Fruit fly (Drosophila melanogaster): Measurements from ENCODE around the gene bru3.

The bru3 gene

DNA sequence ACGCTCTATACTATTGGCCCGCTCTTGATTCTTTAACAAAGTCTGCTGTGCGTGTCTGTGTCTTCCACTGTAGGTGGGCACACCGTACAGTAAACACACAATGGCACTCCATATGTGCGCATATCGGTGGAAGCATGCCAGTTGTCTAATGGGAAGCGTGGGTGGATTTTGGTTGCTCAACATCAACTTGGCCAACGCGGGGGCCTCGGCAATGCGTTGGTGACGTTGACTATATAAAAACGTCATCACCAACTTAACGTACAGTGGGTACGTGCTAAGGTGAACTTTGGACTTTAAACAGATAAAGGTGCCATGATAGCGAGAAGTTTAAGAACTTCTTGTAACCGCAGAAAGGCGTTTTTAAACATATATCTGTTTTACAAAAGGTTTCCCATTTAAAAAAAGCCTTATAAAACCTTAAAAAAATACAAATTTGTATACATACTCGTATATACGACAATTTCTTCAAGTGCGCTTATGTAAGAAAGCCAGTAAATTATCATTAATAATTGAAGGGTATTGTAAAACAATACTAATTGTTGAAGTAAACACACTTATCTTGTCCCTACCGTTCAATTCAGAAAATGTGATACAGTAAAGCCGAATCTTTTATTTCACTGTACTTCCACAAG is 323.5 kb downstream of the bru3 start (continued):
- TF ChIP-seq CG8765 (GFP tag; IDR thresholded peaks at IDR 0.05): no peak
- no peak for TF ChIP-seq onecut (GFP tag; IDR thresholded peaks at IDR 0.05)
- no peak for TF ChIP-seq CG8388 (GFP tag; optimal IDR thresholded peaks at IDR 0.05)
- no peak for TF ChIP-seq wor (GFP tag; IDR thresholded peaks at IDR 0.05)
- no peak for TF ChIP-seq cas (GFP tag; IDR thresholded peaks at IDR 0.05)
- TF ChIP-seq CG17186 (GFP tag; optimal IDR thresholded peaks at IDR 0.05): no peak
- TF ChIP-seq Sox100B (GFP tag; optimal IDR thresholded peaks at IDR 0.05): peak; percentile 63
- TF ChIP-seq slp2 (GFP tag; optimal IDR thresholded peaks at IDR 0.05): no peak
- 0 out of 2 replicates have a peak, but pooled peaks have one; percentile 43 for TF ChIP-seq gsb (GFP tag; IDR thresholded peaks at IDR 0.05)
- TF ChIP-seq Opbp (GFP tag; IDR thresholded peaks at IDR 0.05; ENCODE audit: partially characterized antibody): no peak
- no peak for TF ChIP-seq CG4360 (GFP tag; IDR thresholded peaks at IDR 0.05)
- no peak for TF ChIP-seq Dp (GFP tag; optimal IDR thresholded peaks at IDR 0.05)
- TF ChIP-seq usp (GFP tag; optimal IDR thresholded peaks at IDR 0.05): no peak
- no peak for TF ChIP-seq salm (tag; optimal IDR thresholded peaks at IDR 0.05)
- peak; percentile 19; the same call in 1 of the 4 replicates for TF ChIP-seq Gug (GFP tag; IDR thresholded peaks at IDR 0.05)
- peak; percentile 51 for TF ChIP-seq scrt (GFP tag; optimal IDR thresholded peaks at IDR 0.05)
- peak; percentile 34 for TF ChIP-seq esg (GFP tag; conservative IDR thresholded peaks at IDR 0.05)
- TF ChIP-seq unpg (GFP tag; optimal IDR thresholded peaks at IDR 0.05): peak; percentile 31
- no peak for TF ChIP-seq amos (GFP tag; IDR thresholded peaks at IDR 0.05; ENCODE audit: partially characterized antibody)
- no peak for TF ChIP-seq zen (tag; optimal IDR thresholded peaks at IDR 0.05)
- TF ChIP-seq Hr78 (GFP tag; optimal IDR thresholded peaks at IDR 0.05): no peak
- TF ChIP-seq CG12236 (GFP tag; optimal IDR thresholded peaks at IDR 0.05): no peak
- TF ChIP-seq luna (GFP tag; optimal IDR thresholded peaks at IDR 0.05): no peak
- TF ChIP-seq p53 (GFP tag; optimal IDR thresholded peaks at IDR 0.05): no peak
- peak; percentile 40 for TF ChIP-seq CG15514 (GFP tag; optimal IDR thresholded peaks at IDR 0.05)
- TF ChIP-seq row (GFP tag; IDR thresholded peaks at IDR 0.05): peak; percentile 65
- no peak for TF ChIP-seq fd102C (GFP tag; optimal IDR thresholded peaks at IDR 0.05)
- TF ChIP-seq Lim3 (GFP tag; IDR thresholded peaks at IDR 0.05): no peak
- no peak for TF ChIP-seq pfk (GFP tag; optimal IDR thresholded peaks at IDR 0.05)
- TF ChIP-seq Camta (GFP tag; optimal IDR thresholded peaks at IDR 0.05): peak; percentile 15
- TF ChIP-seq cwo (GFP tag; optimal IDR thresholded peaks at IDR 0.05): peak; percentile 29
- TF ChIP-seq NC2α (GFP tag; optimal IDR thresholded peaks at IDR 0.05): no peak
- TF ChIP-seq vvl (GFP tag; IDR thresholded peaks at IDR 0.05): no peak
- no peak for TF ChIP-seq CG7928 (GFP tag; optimal IDR thresholded peaks at IDR 0.05)
- peak; percentile 55 for TF ChIP-seq al (GFP tag; IDR thresholded peaks at IDR 0.05)
- TF ChIP-seq CG10321 (GFP tag; IDR thresholded peaks at IDR 0.05): no peak
- TF ChIP-seq Bdp1 (GFP tag; optimal IDR thresholded peaks at IDR 0.05): no peak
- TF ChIP-seq ac (GFP tag; optimal IDR thresholded peaks at IDR 0.05): no peak
- peak; percentile 69 for TF ChIP-seq Rfx (GFP tag; IDR thresholded peaks at IDR 0.05)
- no peak for TF ChIP-seq CG1529 (GFP tag; optimal IDR thresholded peaks at IDR 0.05)
- TF ChIP-seq CG31365 (tag; optimal IDR thresholded peaks at IDR 0.05): no peak
- no peak for TF ChIP-seq ab (GFP tag; optimal IDR thresholded peaks at IDR 0.05)
- no peak for TF ChIP-seq sna (GFP tag; IDR thresholded peaks at IDR 0.05; ENCODE audit: partially characterized antibody)
- TF ChIP-seq CG11560 (tag; IDR thresholded peaks at IDR 0.05): no peak
- no peak for TF ChIP-seq mirr (GFP tag; optimal IDR thresholded peaks at IDR 0.05)
- peak; percentile 41 for TF ChIP-seq CG10209 (GFP tag; optimal IDR thresholded peaks at IDR 0.05)
- peak; percentile 0 for TF ChIP-seq CG8281 (tag; optimal IDR thresholded peaks at IDR 0.05)
- peak; percentile 8 for TF ChIP-seq CG8944 (GFP tag; optimal IDR thresholded peaks at IDR 0.05)
- TF ChIP-seq CG14441 (GFP tag; IDR thresholded peaks at IDR 0.05): peak; percentile 56
- TF ChIP-seq nmo (GFP tag; optimal IDR thresholded peaks at IDR 0.05): peak; percentile 43

Data from whole organism, embryonic.